Fruit fly (Drosophila melanogaster): ENCODE results near the gene ase.

ase gene

dm6 chrX:496326-496725 lies 35.8 kb downstream of the ase start, which contains the start of gene svr (continued):
- no peak for TF ChIP-seq mld (GFP tag; IDR thresholded peaks at IDR 0.05; ENCODE audit: partially characterized antibody)
- peak; percentile 47 for TF ChIP-seq HmgZ (tag; optimal IDR thresholded peaks at IDR 0.05)
- no peak for TF ChIP-seq sima (GFP tag; optimal IDR thresholded peaks at IDR 0.05)
- TF ChIP-seq Sox102F (GFP tag; optimal IDR thresholded peaks at IDR 0.05): no peak
- no peak for TF ChIP-seq GATAe (GFP tag; conservative IDR thresholded peaks at IDR 0.05)
- TF ChIP-seq CG4854 (GFP tag; optimal IDR thresholded peaks at IDR 0.05): no peak
- no peak for TF ChIP-seq hbn (GFP tag; IDR thresholded peaks at IDR 0.05; ENCODE audit: partially characterized antibody)
- TF ChIP-seq CG10366 (GFP tag; IDR thresholded peaks at IDR 0.05): no peak
- no peak for TF ChIP-seq C15 (GFP tag; IDR thresholded peaks at IDR 0.05)
- TF ChIP-seq CG9797 (GFP tag; optimal IDR thresholded peaks at IDR 0.05): peak; percentile 38
- TF ChIP-seq pum (GFP tag; optimal IDR thresholded peaks at IDR 0.05): no peak
- no peak for TF ChIP-seq CG16779 (GFP tag; IDR thresholded peaks at IDR 0.05)
- TF ChIP-seq CG3163 (GFP tag; optimal IDR thresholded peaks at IDR 0.05): no peak
- no peak for TF ChIP-seq CrebB (tag; optimal IDR thresholded peaks at IDR 0.05)
- no peak for TF ChIP-seq pan (optimal IDR thresholded peaks at IDR 0.05)
- no peak for TF ChIP-seq pan (GFP tag; optimal IDR thresholded peaks at IDR 0.05 in 1 of 2, IDR thresholded peaks at IDR 0.05 in 1 of 2)
- no peak for TF ChIP-seq crol (GFP tag; IDR thresholded peaks at IDR 0.05)
- no peak for TF ChIP-seq pb (GFP tag; optimal IDR thresholded peaks at IDR 0.05)
- no peak for TF ChIP-seq ken (GFP tag; IDR thresholded peaks at IDR 0.05)
- TF ChIP-seq da (GFP tag; optimal IDR thresholded peaks at IDR 0.05): no peak
- TF ChIP-seq Trl (optimal IDR thresholded peaks at IDR 0.05): no peak
- no peak for TF ChIP-seq Trl (GFP tag; optimal IDR thresholded peaks at IDR 0.05)
- no peak for TF ChIP-seq tgo (GFP tag; IDR thresholded peaks at IDR 0.05)
- no peak for TF ChIP-seq CG4707 (GFP tag; optimal IDR thresholded peaks at IDR 0.05)
- TF ChIP-seq dmrt99B (tag; optimal IDR thresholded peaks at IDR 0.05): no peak
- TF ChIP-seq CG31441 (GFP tag; IDR thresholded peaks at IDR 0.05): no peak
- no peak for TF ChIP-seq CG1024 (GFP tag; IDR thresholded peaks at IDR 0.05)
- TF ChIP-seq z (GFP tag; IDR thresholded peaks at IDR 0.05): no peak
- TF ChIP-seq kah (GFP tag; optimal IDR thresholded peaks at IDR 0.05): no peak
- no peak for TF ChIP-seq CG15269 (tag; optimal IDR thresholded peaks at IDR 0.05)
- TF ChIP-seq so (GFP tag; IDR thresholded peaks at IDR 0.05): no peak
- peak; percentile 50 for TF ChIP-seq CTCF (GFP tag; optimal IDR thresholded peaks at IDR 0.05)
- TF ChIP-seq fru (optimal IDR thresholded peaks at IDR 0.05): no peak
- TF ChIP-seq nom (GFP tag; optimal IDR thresholded peaks at IDR 0.05): peak; percentile 21
- peak; percentile 64 for TF ChIP-seq CG15514 (GFP tag; optimal IDR thresholded peaks at IDR 0.05)
- peak; percentile 59 for TF ChIP-seq BEAF-32 (GFP tag; optimal IDR thresholded peaks at IDR 0.05)
- no peak for TF ChIP-seq Jarid2 (GFP tag; optimal IDR thresholded peaks at IDR 0.05)
- no peak for TF ChIP-seq CG11696 (GFP tag; IDR thresholded peaks at IDR 0.05)
- no peak for TF ChIP-seq fd64A (GFP tag; optimal IDR thresholded peaks at IDR 0.05)
- TF ChIP-seq ewg (GFP tag; optimal IDR thresholded peaks at IDR 0.05): peak; percentile 10
- no peak for TF ChIP-seq maf-S (GFP tag; optimal IDR thresholded peaks at IDR 0.05)
- TF ChIP-seq CG7928 (GFP tag; optimal IDR thresholded peaks at IDR 0.05): no peak
- TF ChIP-seq CG9437 (GFP tag; optimal IDR thresholded peaks at IDR 0.05): no peak
- no peak for TF ChIP-seq CG2129 (GFP tag; IDR thresholded peaks at IDR 0.05; ENCODE audit: partially characterized antibody)
- TF ChIP-seq Dad (GFP tag; optimal IDR thresholded peaks at IDR 0.05): no peak
- no peak for TF ChIP-seq B-H1 (GFP tag; IDR thresholded peaks at IDR 0.05)
- TF ChIP-seq aop (GFP tag; IDR thresholded peaks at IDR 0.05): no peak
- peak; percentile 48 for TF ChIP-seq CG12659 (GFP tag; optimal IDR thresholded peaks at IDR 0.05)
- TF ChIP-seq Ptx1 (GFP tag; IDR thresholded peaks at IDR 0.05): no peak
- no peak for TF ChIP-seq CG14014 (GFP tag; IDR thresholded peaks at IDR 0.05)
- TF ChIP-seq CG18599 (GFP tag; optimal IDR thresholded peaks at IDR 0.05): no peak
- no peak for TF ChIP-seq CG30020 (tag; optimal IDR thresholded peaks at IDR 0.05)
- TF ChIP-seq CG1602 (GFP tag; optimal IDR thresholded peaks at IDR 0.05): no peak
- TF ChIP-seq Drgx (GFP tag; IDR thresholded peaks at IDR 0.05): no peak

All from whole organism, embryonic.